Fruit fly (Drosophila melanogaster) ovary, adult (tissue): ENCODE measurements around the gene tsg.

Experiments
- CG17801 ChIP-seq: fragments of 200-800 bp; optimal IDR thresholded peaks from 2 replicates; lab custom pipeline; 2019; ENCODE audit warnings: missing biosample characterization, mild to moderate bottlenecking, missing genetic modification characterization, moderate library complexity; ENCODE audit not compliant: partially characterized antibody

tsg gene

DNA sequence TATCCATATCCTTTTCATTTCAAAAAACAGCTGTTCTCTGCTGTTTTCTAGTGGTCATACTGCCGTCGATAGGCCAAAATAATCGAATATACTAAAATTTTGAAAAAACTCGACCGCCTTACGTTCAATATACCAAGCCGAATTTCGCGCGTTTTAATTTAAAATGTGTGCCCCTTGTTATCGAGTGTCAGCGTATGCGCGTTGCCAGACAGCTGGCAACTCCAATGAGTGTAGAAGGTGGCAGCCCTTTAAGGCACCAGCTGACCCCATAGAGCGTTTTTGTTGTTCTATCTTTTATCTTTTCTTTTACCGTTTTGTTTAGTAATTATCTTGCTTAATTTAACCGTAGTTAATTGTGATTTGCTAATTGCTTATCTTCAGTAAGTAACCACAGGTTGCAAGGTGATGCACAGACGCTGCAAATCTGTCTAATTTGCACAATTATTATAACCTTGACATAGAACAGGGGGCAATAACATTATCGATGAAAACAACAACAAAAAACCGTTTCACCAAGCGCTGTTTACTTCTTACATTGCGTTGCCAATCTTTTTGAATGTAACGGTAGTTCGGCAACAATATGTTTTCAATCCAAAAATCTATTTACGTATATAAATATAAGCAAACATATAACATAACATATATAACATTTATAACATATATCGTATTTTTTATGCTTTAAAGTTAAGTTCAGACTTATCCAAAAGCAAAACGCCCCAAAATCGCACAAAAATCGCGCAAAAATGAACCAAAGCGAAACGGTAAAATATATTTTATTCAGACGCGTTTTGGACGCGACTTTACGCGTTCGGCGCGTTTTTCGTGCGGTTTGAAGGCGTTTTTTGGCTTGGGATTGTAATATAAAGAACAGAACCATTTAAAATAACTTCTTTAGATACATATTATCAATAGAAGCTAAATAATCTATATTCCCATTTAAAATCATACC is 23.7 kb upstream of the tsg start, which contains the start of the genes CG1492 and regucalcin:
TSS of gene CG1492 (minus strand) at position 63 of the 949 bp plus-strand sequence.
TSS of gene regucalcin (plus strand) at position 229 of the 949 bp plus-strand sequence.
- TF ChIP-seq CG17801 (GFP tag; lab: Kevin White, UChicago) = no peak

DNA sequence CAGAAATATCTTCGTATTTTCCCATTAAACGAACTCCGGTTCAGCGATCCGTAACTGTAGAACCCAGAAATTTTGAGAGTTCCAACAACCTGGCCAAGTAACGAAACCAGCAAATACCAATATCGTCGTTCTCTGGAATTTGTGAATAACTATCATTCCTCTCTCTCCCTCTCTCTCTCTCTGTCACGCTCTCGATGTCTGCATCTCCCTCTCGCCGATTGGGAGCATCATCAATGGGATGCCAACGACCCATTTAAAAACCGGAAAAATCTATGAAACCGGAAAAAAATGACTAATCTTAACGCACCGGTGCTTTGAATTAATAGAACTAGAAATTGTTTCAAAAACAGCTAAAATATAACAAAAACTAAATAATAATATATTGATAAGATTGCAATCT is 18.8 kb upstream of the tsg start:
- no peak for TF ChIP-seq CG17801 (GFP tag; lab: Kevin White, UChicago)

DNA sequence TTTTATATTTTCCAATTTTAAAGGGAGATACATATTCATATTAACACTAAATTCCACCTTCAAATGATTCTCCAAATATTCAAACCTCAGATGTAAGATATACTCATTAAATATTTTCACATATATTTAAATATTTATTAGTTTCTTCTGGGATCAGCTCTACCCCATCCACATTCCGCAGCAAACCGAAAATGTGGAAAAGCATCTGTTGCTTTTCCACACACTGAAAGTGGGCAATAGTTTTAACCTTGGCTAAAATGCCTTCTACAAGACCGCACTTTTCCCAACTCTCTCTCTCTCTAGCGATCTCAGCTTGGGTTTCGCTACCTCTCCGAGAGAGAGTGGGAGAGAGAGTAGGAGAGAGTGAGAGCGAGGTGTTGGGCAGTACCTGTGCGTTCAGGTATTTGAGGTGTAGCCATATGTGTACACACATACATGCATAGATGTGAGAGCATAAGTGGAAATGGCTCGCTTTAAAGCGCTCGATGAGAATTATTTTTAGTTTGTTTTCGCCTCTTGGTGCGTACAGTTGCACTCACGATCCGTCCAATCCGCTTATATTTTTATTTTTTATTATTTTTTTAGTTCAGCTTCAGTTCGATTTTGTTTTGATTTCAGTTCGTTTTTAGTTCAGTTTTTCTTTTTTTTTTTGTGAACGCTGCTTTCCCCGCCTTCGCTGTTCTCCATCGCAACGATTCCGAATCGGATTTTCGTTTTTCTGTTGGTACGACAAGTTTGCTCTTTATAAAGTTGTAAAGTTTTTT is 18.1 kb upstream of the tsg start, which contains the start of gene CG1806:
TSS of gene CG1806 (plus strand) at position 499 of the 764 bp plus-strand sequence.
- TF ChIP-seq CG17801 (GFP tag; lab: Kevin White, UChicago) = peak; percentile 96

DNA sequence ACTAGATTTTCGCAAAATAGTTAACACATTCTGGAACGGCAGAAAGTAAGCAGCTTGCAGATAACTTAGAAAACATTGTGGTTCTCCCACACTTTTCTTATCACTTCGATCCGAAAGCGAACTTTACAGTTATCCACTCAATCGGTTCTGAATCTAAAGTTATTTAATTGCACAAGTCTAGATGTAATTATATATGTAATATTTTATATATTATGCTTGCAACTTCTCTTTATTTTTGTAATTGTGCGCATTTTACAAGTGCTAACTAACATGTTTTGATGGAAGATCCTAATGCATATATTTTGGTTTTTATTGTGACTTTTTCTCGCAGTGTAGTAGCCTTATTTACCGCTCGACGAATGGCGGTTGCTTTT is 15.6 kb upstream of the tsg start:
- TF ChIP-seq CG17801 (GFP tag; lab: Kevin White, UChicago) = no peak

DNA sequence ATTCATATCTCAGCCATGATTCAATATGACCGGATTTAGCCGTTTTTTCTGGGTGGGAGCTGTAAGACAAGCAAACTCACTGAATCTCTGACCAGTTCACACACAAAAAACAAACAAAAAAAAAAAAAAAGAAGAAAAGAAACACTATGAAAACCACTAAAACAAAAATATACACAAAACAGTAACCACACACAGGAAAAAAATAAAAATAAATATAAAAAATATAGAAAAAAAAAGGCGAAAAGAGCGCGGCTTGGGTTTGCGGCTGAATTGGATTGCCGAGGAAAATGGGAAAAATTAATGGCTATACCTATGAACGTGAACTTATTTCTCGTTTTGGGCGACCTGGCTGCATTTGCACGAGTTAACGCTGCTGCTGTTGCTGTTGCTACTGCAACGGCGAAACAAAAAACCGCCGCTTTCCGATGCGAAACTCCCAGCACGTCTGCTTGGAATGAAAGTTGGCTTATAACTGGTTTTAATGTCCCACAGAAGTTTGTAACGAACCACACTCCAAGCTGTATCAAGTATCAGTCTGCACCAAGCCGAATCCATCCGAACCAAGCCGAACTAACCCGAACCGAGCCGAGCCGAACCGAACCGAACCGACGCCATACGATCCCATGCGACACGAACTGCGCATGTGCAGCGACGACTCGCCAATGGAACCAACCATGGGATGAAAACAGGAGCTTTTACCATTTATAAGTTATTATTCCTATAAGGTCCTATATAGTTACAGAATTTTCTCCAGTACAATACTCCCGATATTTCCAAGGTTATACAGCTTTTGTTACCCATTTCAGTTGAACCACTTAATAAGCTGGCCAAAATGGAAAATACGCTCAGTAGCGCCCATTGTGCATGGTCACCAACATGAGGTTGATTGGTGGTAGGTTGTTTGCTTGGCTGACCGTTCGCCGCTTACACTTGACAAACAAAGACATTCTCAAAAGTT is 15.0 kb upstream of the tsg start, which contains the start of gene fw:
TSS of gene fw (minus strand) at position 478 of the 958 bp plus-strand sequence.
- TF ChIP-seq CG17801 (GFP tag; lab: Kevin White, UChicago) = no peak

DNA sequence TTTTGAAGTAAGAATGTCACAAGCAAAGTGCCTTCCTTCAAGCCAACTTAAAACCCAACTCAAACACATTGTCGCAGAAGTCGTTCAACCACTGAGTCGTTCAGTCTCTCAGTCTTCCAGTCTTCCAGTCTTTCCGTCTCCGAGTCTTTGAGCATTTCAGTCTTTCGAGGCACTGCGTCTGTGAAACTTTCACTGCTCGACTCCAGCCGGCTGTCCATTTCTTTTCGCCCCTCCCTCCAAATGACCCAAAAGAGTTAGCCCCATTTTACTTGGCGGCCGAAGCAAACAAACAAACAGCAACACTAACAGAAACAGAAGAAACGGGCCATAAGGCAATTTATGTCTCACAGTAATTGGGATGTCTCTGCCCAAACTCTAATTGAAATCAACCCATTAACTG is 12.3 kb upstream of the tsg start:
- TF ChIP-seq CG17801 (GFP tag; lab: Kevin White, UChicago) = no peak

DNA sequence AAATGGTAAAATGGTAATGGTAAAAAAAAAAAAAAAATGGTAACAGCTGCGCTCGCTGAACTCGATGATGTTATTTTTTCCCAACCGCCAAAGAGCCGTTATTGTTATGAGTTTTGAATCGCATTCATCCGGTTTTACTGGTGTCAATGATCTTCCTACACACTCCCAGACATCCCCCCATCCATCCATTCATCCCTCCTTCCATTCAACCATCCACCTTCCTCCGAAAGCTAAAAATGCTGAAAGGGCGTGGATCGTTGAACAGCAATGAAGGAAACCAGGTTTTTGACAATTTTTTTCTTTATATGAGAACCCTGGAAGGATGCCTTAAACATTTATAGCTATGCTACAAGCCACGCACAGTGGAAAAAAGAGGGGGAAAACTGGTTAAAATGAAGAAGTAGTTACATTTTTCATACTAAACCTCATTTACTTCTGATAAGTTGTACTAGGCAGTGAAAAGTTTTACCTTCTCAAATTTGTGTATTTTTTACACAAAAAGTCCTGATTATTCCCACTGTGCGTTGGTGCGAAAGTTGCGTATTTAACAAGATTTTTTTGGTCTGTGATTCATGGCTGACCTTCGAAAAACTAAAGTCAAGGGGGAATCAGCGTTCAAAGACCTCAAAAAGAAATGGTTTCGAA is 11.3 kb upstream of the tsg start:
- no peak for TF ChIP-seq CG17801 (GFP tag; lab: Kevin White, UChicago)

DNA sequence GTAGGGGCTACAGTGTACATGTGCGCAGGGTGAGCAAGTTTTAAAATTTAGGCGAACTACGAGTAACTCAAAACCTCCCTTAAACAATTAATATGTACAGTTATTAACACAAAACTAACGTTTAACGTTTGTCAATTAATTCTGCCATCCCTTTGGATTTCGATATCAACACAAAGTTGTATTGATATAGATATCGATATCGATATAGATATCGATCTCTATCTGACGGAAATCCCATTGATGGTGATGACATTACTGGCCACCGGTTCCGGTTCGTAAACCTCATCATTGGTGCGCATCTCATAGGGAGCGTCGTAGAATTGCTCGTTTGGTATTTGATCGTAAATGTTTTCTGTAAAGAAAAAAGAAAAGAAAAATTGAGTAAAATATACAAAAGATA is 4.5 kb upstream of the tsg start:
- no peak for TF ChIP-seq CG17801 (GFP tag; lab: Kevin White, UChicago)

DNA sequence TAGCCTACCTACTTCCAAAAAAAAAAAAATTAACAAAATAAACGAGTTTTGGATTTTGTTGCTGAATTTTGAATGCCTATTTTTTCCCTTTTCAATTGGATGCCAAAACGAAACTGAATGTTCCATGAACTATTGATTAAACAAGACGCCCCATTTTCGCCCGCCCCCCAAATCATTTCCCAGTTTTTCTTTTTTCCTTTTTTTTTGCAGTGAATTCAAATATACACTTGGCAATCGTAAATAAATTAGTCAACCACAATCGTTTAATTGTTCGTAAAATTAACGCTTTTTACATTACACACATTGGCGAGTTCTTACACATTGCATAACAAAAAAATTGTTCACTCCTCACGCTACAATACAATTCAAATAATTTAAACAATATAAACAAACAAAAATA is 3.9 kb upstream of the tsg start, which contains the start of gene CG18130:
TSS of gene CG18130 (minus strand) at position 101 of the 400 bp plus-strand sequence.
- no peak for TF ChIP-seq CG17801 (GFP tag; lab: Kevin White, UChicago)

DNA sequence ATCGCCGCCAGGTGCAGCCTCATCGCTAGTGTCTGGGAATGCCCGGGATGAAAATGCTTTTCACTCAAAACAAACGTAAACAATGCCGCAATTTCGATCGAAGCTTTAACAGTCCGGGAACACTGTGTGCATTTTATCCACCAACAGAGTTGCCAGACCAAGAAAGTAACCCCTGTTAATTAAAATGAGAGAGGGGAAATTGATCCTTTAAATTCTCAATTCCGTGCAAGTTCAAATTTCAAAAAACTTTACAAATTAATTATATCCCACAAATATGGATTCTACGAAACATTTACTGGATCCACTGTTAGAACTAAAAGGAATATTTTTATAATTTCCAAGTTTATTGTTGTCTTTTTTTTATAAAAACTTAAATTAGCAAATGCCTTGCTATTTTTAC is 1.1 kb downstream of the tsg start, which contains the start of gene gd:
TSS of gene gd (minus strand) at position 101 of the 400 bp plus-strand sequence.
- no peak for TF ChIP-seq CG17801 (GFP tag; lab: Kevin White, UChicago)

DNA sequence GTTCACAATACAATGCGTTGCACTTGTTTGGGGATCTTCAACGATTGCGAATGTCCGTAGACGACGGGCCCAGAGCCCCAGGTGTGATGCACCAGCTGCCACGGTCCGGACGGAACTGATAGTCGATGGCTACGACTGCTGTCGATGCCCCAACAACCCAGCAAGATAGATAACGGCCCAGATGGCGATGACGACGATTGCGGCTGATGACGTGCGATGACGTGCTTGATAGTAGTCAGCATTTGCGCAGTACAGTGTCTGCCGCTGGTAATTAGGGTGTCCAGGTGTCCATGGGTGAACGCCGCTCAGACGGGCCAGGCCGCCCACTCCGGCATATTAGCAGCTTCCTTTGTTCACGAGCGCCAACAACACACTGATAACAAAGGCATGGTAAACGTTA is 3.8 kb downstream of the tsg start, which contains the start of gene cac:
TSS of gene cac (minus strand) at position 101 of the 400 bp plus-strand sequence.
- no peak for TF ChIP-seq CG17801 (GFP tag; lab: Kevin White, UChicago)

DNA sequence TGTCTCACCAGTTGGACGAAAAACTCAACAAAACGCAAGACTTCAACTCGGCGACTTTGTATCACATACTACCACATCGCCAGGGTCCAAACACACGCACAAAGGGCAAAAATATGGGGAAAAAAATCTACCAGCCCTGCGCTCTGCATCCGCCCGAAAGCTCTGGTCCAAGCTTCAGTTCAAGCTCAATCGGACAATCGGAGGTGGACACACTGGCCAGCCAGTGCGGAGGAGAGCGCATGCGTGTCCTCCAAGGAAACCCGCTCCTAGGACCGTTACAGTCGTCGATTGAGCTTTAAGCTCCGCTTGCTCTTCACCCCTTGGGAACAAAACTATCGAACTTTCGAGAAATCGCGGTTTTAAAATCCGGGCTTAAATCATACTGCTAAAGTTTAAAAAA is 4.9 kb downstream of the tsg start:
- no peak for TF ChIP-seq CG17801 (GFP tag; lab: Kevin White, UChicago)
